Fruit fly (Drosophila melanogaster) whole organism, embryonic: Measurements from ENCODE around the gene CG8907.

Source experiments
- Asciz ChIP-seq: fragments of 200-800 bp; sonication (Bioruptor generic); optimal IDR thresholded peaks from 2 replicates; lab custom pipeline; 2017; ENCODE audit warnings: missing biosample characterization, mild to moderate bottlenecking, missing genetic modification characterization, missing genetic modification reagents
- Blimp-1 ChIP-seq: fragments of 200-800 bp; sonication (Bioruptor generic); optimal IDR thresholded peaks from 3 replicates; lab custom pipeline; 2018; ENCODE audit warnings: missing biosample characterization, missing genetic modification characterization, mild to moderate bottlenecking, moderate library complexity, missing genetic modification reagents
- CG10366 ChIP-seq: fragments of 200-800 bp; sonication (Bioruptor generic); IDR thresholded peaks from 2 replicates; pipeline ENCODE4 v1.3.6; 2022; ENCODE audit warnings: missing biosample characterization, missing genetic modification characterization
- CG10462 ChIP-seq: fragments of 200-800 bp; sonication (Bioruptor generic); optimal IDR thresholded peaks from 2 replicates; lab custom pipeline; 2016; ENCODE audit warnings: missing biosample characterization, missing genetic modification characterization
- CG12071 ChIP-seq: fragments of 200-800 bp; sonication (Bioruptor generic); optimal IDR thresholded peaks from 3 replicates; lab custom pipeline; 2018; ENCODE audit warnings: missing biosample characterization, mild to moderate bottlenecking, missing genetic modification characterization
- CG12391 ChIP-seq: fragments of 200-800 bp; sonication (Bioruptor generic); optimal IDR thresholded peaks from 3 replicates; lab custom pipeline; 2018; ENCODE audit warnings: missing biosample characterization, mild to moderate bottlenecking, missing genetic modification characterization, moderate library complexity
- CG14014 ChIP-seq: fragments of 200-800 bp; sonication (Bioruptor generic); IDR thresholded peaks from 2 replicates; pipeline ENCODE4 v1.3.6; 2022; ENCODE audit warnings: missing biosample characterization, missing genetic modification characterization
- CG15073 ChIP-seq: fragments of 200-800 bp; sonication (Bioruptor generic); optimal IDR thresholded peaks from 2 replicates; lab custom pipeline; 2016; ENCODE audit warnings: missing biosample characterization, missing genetic modification characterization
- CG15479 ChIP-seq: fragments of 200-800 bp; sonication (Bioruptor generic); optimal IDR thresholded peaks from 3 replicates; lab custom pipeline; 2019; ENCODE audit warnings: missing biosample characterization, mild to moderate bottlenecking, missing genetic modification characterization, moderate library complexity
- CG15514 ChIP-seq: fragments of 200-800 bp; sonication (Bioruptor generic); optimal IDR thresholded peaks from 3 replicates; lab custom pipeline; 2017; ENCODE audit warnings: missing biosample characterization, missing genetic modification characterization, mild to moderate bottlenecking, moderate library complexity, missing genetic modification reagents
- CG16779 ChIP-seq: fragments of 200-800 bp; sonication (Bioruptor generic); IDR thresholded peaks from 2 replicates; pipeline ENCODE4 v1.3.6; 2022; ENCODE audit warnings: missing biosample characterization, missing genetic modification characterization
- CG16813 ChIP-seq: fragments of 200-800 bp; sonication (Bioruptor generic); IDR thresholded peaks from 3 replicates; pipeline ENCODE4 v1.3.6; 2022; ENCODE audit warnings: missing biosample characterization, missing genetic modification characterization; ENCODE audit not compliant: partially characterized antibody
- CG17359 ChIP-seq: fragments of 200-800 bp; sonication (Bioruptor generic); optimal IDR thresholded peaks from 3 replicates; lab custom pipeline; 2018; ENCODE audit warnings: missing biosample characterization, mild to moderate bottlenecking, missing genetic modification characterization, moderate library complexity
- CG2199 ChIP-seq: fragments of 200-800 bp; sonication (Bioruptor generic); IDR thresholded peaks from 3 replicates; pipeline ENCODE4 v1.3.6; 2022; ENCODE audit warnings: missing biosample characterization, missing genetic modification characterization
- CG30403 ChIP-seq: fragments of 200-800 bp; sonication (Bioruptor generic); optimal IDR thresholded peaks from 3 replicates; lab custom pipeline; 2016; ENCODE audit warnings: missing biosample characterization, missing genetic modification characterization
- CG32772 ChIP-seq: fragments of 200-800 bp; sonication (Bioruptor generic); IDR thresholded peaks from 2 replicates; pipeline ENCODE4 v1.3.6; 2022; ENCODE audit warnings: missing biosample characterization, missing genetic modification characterization
- CG33557 ChIP-seq: fragments of 200-800 bp; sonication (Bioruptor generic); optimal IDR thresholded peaks from 2 replicates; lab custom pipeline; 2019; ENCODE audit warnings: missing biosample characterization, mild to moderate bottlenecking, missing genetic modification characterization, moderate library complexity
- CG34224 ChIP-seq: fragments of 200-800 bp; sonication (Bioruptor generic); IDR thresholded peaks from 3 replicates; pipeline ENCODE4 v1.3.6; 2022; ENCODE audit warnings: missing biosample characterization, missing genetic modification characterization; ENCODE audit not compliant: partially characterized antibody
- CG4282 ChIP-seq: fragments of 200-800 bp; sonication (Bioruptor generic); optimal IDR thresholded peaks from 2 replicates; lab custom pipeline; 2016; ENCODE audit warnings: missing biosample characterization, missing genetic modification characterization
- CG7271 ChIP-seq: fragments of 200-800 bp; sonication (Bioruptor generic); optimal IDR thresholded peaks from 2 replicates; lab custom pipeline; 2018; ENCODE audit warnings: missing biosample characterization, mild to moderate bottlenecking, missing genetic modification characterization, moderate library complexity
- CG7963 ChIP-seq: fragments of 200-800 bp; sonication (Bioruptor generic); IDR thresholded peaks from 3 replicates; pipeline ENCODE4 v1.3.6; 2022; ENCODE audit warnings: missing biosample characterization, missing genetic modification characterization; ENCODE audit not compliant: partially characterized antibody
- CG8281 ChIP-seq: fragments of 200-800 bp; sonication (Bioruptor generic); optimal IDR thresholded peaks from 2 replicates; lab custom pipeline; 2018; ENCODE audit warnings: missing biosample characterization, mild to moderate bottlenecking, missing genetic modification characterization, moderate library complexity
- CG8388 ChIP-seq: fragments of 200-800 bp; sonication (Bioruptor generic); optimal IDR thresholded peaks from 2 replicates; lab custom pipeline; 2019; ENCODE audit warnings: missing biosample characterization, mild to moderate bottlenecking, missing genetic modification characterization, moderate library complexity
- CTCF ChIP-seq: fragments of 200-800 bp; sonication (Bioruptor generic); optimal IDR thresholded peaks from 2 replicates; lab custom pipeline; 2017; ENCODE audit warnings: missing biosample characterization, mild to moderate bottlenecking, missing genetic modification characterization, moderate library complexity
- Dll ChIP-seq: fragments of 200-800 bp; sonication (Bioruptor generic); IDR thresholded peaks from 4 replicates; pipeline ENCODE4 v1.3.6; 2022; ENCODE audit warnings: missing biosample characterization, missing genetic modification characterization; ENCODE audit not compliant: partially characterized antibody
- HLHmδ ChIP-seq: fragments of 200-800 bp; sonication (Bioruptor generic); optimal IDR thresholded peaks from 2 replicates; lab custom pipeline; 2018; ENCODE audit warnings: missing biosample characterization, mild to moderate bottlenecking, missing genetic modification characterization, moderate library complexity
- HmgD ChIP-seq: fragments of 200-800 bp; sonication (Bioruptor generic); optimal IDR thresholded peaks from 3 replicates; lab custom pipeline; 2016; ENCODE audit warnings: missing biosample characterization, missing genetic modification characterization
- NC2α ChIP-seq: fragments of 200-800 bp; sonication (Bioruptor generic); optimal IDR thresholded peaks from 2 replicates; lab custom pipeline; 2016; ENCODE audit warnings: missing biosample characterization, missing genetic modification characterization
- NC2β ChIP-seq: fragments of 200-800 bp; sonication (Bioruptor generic); optimal IDR thresholded peaks from 2 replicates; lab custom pipeline; 2016; ENCODE audit warnings: missing biosample characterization, missing genetic modification characterization
- Nf-YA ChIP-seq: fragments of 200-800 bp; sonication (Bioruptor generic); IDR thresholded peaks from 2 replicates; pipeline ENCODE4 v1.3.6; 2022; ENCODE audit warnings: missing biosample characterization, missing genetic modification characterization
- Poxn ChIP-seq: fragments of 200-800 bp; sonication (Bioruptor generic); IDR thresholded peaks from 2 replicates; pipeline ENCODE4 v1.3.6; 2022; ENCODE audit warnings: missing biosample characterization, missing genetic modification characterization
- Ptx1 ChIP-seq: fragments of 200-800 bp; sonication (Bioruptor generic); IDR thresholded peaks from 2 replicates; pipeline ENCODE4 v1.3.6; 2022; ENCODE audit warnings: missing biosample characterization, missing genetic modification characterization
- bbx ChIP-seq: fragments of 200-800 bp; sonication (Bioruptor generic); IDR thresholded peaks from 2 replicates; pipeline ENCODE4 v1.3.6; 2022; ENCODE audit warnings: missing biosample characterization, missing genetic modification characterization; ENCODE audit not compliant: partially characterized antibody
- cas ChIP-seq: fragments of 200-800 bp; sonication (Bioruptor generic); IDR thresholded peaks from 2 replicates; pipeline ENCODE4 v1.3.6; 2022; ENCODE audit warnings: missing biosample characterization, missing genetic modification characterization
- chn ChIP-seq: fragments of 200-800 bp; sonication (Bioruptor generic); optimal IDR thresholded peaks from 2 replicates; lab custom pipeline; 2016; ENCODE audit warnings: missing biosample characterization, missing genetic modification characterization
- ewg ChIP-seq: fragments of 200-800 bp; sonication (Bioruptor generic); optimal IDR thresholded peaks from 3 replicates; lab custom pipeline; 2017; ENCODE audit warnings: mild to moderate bottlenecking, missing biosample characterization, missing genetic modification reagents, missing genetic modification characterization
- fd102C ChIP-seq: fragments of 200-800 bp; sonication (Bioruptor generic); optimal IDR thresholded peaks from 2 replicates; lab custom pipeline; 2018; ENCODE audit warnings: missing biosample characterization, mild to moderate bottlenecking, missing genetic modification characterization, moderate library complexity
- fu2 ChIP-seq: fragments of 200-800 bp; sonication (Bioruptor generic); optimal IDR thresholded peaks from 2 replicates; lab custom pipeline; 2016; ENCODE audit warnings: missing biosample characterization, missing genetic modification characterization
- ham ChIP-seq: fragments of 200-800 bp; sonication (Bioruptor generic); IDR thresholded peaks from 2 replicates; pipeline ENCODE4 v1.3.6; 2022; ENCODE audit warnings: missing biosample characterization, missing genetic modification characterization
- hkb ChIP-seq, 2 experiments: fragments of 200-800 bp in 1 of 2; fragments of >200 bp in 1 of 2; sonication (Bioruptor generic) in 1 of 2; IDR thresholded peaks in 1 of 2; optimal IDR thresholded peaks in 1 of 2; 2 replicates each; pipeline versions ENCODE4 v1.3.6 to Lab custom; 2017 to 2022; ENCODE audit warnings: missing biosample characterization in 1 of 2, missing genetic modification characterization in 1 of 2
- kni ChIP-seq: fragments of 200-800 bp; sonication (Bioruptor generic); optimal IDR thresholded peaks from 3 replicates; lab custom pipeline; 2017; ENCODE audit warnings: mild to moderate bottlenecking, missing biosample characterization, missing genetic modification reagents, missing genetic modification characterization
- lbe ChIP-seq: fragments of 200-800 bp; sonication (Bioruptor generic); optimal IDR thresholded peaks from 2 replicates; lab custom pipeline; 2016; ENCODE audit warnings: missing biosample characterization, mild to moderate bottlenecking, missing genetic modification characterization
- luna ChIP-seq: fragments of 200-800 bp; sonication (Bioruptor generic); optimal IDR thresholded peaks from 2 replicates; lab custom pipeline; 2016; ENCODE audit warnings: missing biosample characterization, missing genetic modification characterization
- nerfin-2 ChIP-seq: fragments of 200-800 bp; sonication (Bioruptor generic); IDR thresholded peaks from 2 replicates; pipeline ENCODE4 v1.3.6; 2022; ENCODE audit warnings: missing biosample characterization, missing genetic modification characterization; ENCODE audit not compliant: partially characterized antibody
- pum ChIP-seq: fragments of 200-800 bp; sonication (Bioruptor generic); optimal IDR thresholded peaks from 2 replicates; lab custom pipeline; 2016; ENCODE audit warnings: missing biosample characterization, missing genetic modification characterization
- slou ChIP-seq: fragments of 200-800 bp; sonication (Bioruptor generic); optimal IDR thresholded peaks from 3 replicates; lab custom pipeline; 2016; ENCODE audit warnings: missing biosample characterization, missing genetic modification characterization
- sna ChIP-seq: fragments of 200-800 bp; sonication (Bioruptor generic); IDR thresholded peaks from 2 replicates; pipeline ENCODE4 v1.3.6; 2022; ENCODE audit warnings: missing biosample characterization, missing genetic modification characterization; ENCODE audit not compliant: partially characterized antibody
- wek ChIP-seq: fragments of 200-800 bp; sonication (Bioruptor generic); optimal IDR thresholded peaks from 3 replicates; lab custom pipeline; 2018; ENCODE audit warnings: missing biosample characterization, mild to moderate bottlenecking, missing genetic modification characterization, moderate library complexity

CG8907 gene

DNA sequence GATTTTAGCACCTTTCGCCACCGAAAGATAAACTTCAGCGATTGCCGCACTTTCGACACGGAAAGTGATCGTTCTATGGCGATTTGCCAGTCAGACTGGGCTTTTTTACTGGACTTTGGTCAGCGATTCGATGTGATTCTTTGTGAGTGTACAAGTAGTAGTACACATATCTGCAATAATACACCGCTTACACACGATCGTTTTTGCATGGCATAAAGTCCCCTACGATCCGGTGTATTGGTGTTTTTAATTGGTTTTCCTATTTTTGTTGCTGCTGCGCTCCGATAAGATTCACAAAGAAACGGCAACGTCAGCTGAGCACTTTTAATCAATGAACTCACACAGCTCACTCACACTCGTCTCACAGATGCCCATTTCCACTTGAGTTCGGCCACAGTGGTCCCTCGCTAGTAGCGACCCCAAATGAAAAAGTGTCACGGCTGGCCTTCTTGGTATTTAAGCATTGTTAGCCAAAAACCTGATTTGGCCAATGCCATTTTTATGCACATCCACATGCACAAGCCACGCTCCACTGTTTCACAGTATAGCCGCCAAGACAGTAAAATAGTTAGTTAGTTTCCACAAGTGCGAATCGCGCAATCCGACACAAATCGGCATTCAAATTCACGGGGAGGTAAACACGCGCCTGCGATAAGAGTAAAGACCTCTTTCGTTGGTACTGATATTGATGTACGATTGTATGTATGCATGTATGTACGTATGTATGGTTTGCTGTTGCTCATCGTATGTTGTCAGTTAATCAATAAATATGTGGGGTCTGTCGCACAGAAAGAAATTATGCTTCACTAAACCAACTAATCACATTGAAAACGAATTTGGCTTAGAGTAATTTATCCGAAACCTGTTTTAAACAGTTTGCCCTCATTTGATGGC, 21.6 kb upstream of the CG8907 start (continued):
- TF ChIP-seq CG32772 (GFP tag; lab: Robert Waterston, UW) (peak; percentile 94), sna (GFP tag; lab: Robert Waterston, UW) (no peak), lbe (GFP tag; lab: Kevin White, UChicago) (peak; percentile 76), CG2199 (GFP tag; lab: Robert Waterston, UW) (peak; percentile 93), Nf-YA (GFP tag; lab: Robert Waterston, UW) (peak; percentile 85), CG7963 (GFP tag; lab: Robert Waterston, UW) (no peak), CG34224 (no peak), CG12071 (GFP tag; lab: Kevin White, UChicago) (peak; percentile 93), CG17359 (peak; percentile 83), HLHmδ (no peak), wek (GFP tag; lab: Kevin White, UChicago) (peak; percentile 78), CG15514 (peak; percentile 92), fd102C (peak; percentile 8), CG8388 (peak; percentile 63), CG33557 (peak; percentile 33), ham (GFP tag; lab: Robert Waterston, UW) (peak; percentile 97), Ptx1 (GFP tag; lab: Robert Waterston, UW) (peak; percentile 94), HmgD (peak; percentile 88), CTCF (GFP tag; lab: Kevin White, UChicago) (peak; percentile 26), nerfin-2 (GFP tag; lab: Robert Waterston, UW) (no peak), Poxn (GFP tag; lab: Robert Waterston, UW) (peak; percentile 97), CG16813 (GFP tag; lab: Robert Waterston, UW) (no peak), cas (GFP tag; lab: Robert Waterston, UW) (peak; percentile 92), slou (GFP tag; lab: Kevin White, UChicago) (peak; percentile 51), fu2 (GFP tag; lab: Kevin White, UChicago) (peak; percentile 95), bbx (no peak), Asciz (peak; percentile 25), CG10366 (GFP tag; lab: Robert Waterston, UW) (peak; percentile 97), CG15479 (GFP tag; lab: Kevin White, UChicago) (peak; percentile 78), CG30403 (GFP tag; lab: Kevin White, UChicago) (peak; percentile 91), CG8281 (tag; lab: Kevin White, UChicago) (peak; percentile 92), CG12391 (tag; lab: Kevin White, UChicago) (peak; percentile 81), CG16779 (GFP tag; lab: Robert Waterston, UW) (peak; percentile 97), hkb (optimal IDR thresholded peaks at IDR 0.05; lab: Kevin White, UChicago) (no peak), hkb (GFP tag; IDR thresholded peaks at IDR 0.05; lab: Robert Waterston, UW) (peak; percentile 94), NC2α (GFP tag; lab: Kevin White, UChicago) (peak; percentile 83), Blimp-1 (GFP tag; lab: Kevin White, UChicago) (peak; percentile 62), kni (GFP tag; lab: Kevin White, UChicago) (peak; percentile 11), CG10462 (GFP tag; lab: Kevin White, UChicago) (peak; percentile 69), Dll (GFP tag; lab: Robert Waterston, UW) (no peak), CG14014 (GFP tag; lab: Robert Waterston, UW) (peak; percentile 99), pum (GFP tag; lab: Kevin White, UChicago) (peak; percentile 93), ewg (GFP tag; lab: Kevin White, UChicago) (peak; percentile 56), CG15073 (GFP tag; lab: Kevin White, UChicago) (peak; percentile 12), NC2β (peak; percentile 85), CG4282 (GFP tag; lab: Kevin White, UChicago) (peak; percentile 90), CG7271 (tag; lab: Kevin White, UChicago) (no peak), chn (GFP tag; lab: Kevin White, UChicago) (peak; percentile 88), luna (GFP tag; lab: Kevin White, UChicago) (peak; percentile 85)
